Fruit fly (Drosophila melanogaster) whole organism, embryonic: ENCODE measurements around the gene CG33703.

ENCODE experiments used
- Ada2b ChIP-seq: fragments of 200-800 bp; sonication (Bioruptor generic); IDR thresholded peaks from 2 replicates; pipeline ENCODE4 v1.3.6; 2022; ENCODE audit warnings: missing biosample characterization, missing genetic modification characterization
- Atf3 ChIP-seq: fragments of 200-800 bp; sonication (Bioruptor generic); optimal IDR thresholded peaks from 3 replicates; lab custom pipeline; 2016; ENCODE audit warnings: missing biosample characterization, missing genetic modification characterization
- Bteb2 ChIP-seq: fragments of 200-800 bp; sonication (Bioruptor generic); optimal IDR thresholded peaks from 2 replicates; lab custom pipeline; 2016; ENCODE audit warnings: missing biosample characterization, missing genetic modification characterization
- C15 ChIP-seq: fragments of 200-800 bp; sonication (Bioruptor generic); IDR thresholded peaks from 3 replicates; pipeline ENCODE4 v1.3.6; 2022; ENCODE audit warnings: missing biosample characterization, missing genetic modification characterization
- CG12744 ChIP-seq: fragments of 200-800 bp; sonication (Bioruptor generic); optimal IDR thresholded peaks from 2 replicates; lab custom pipeline; 2016; ENCODE audit warnings: missing biosample characterization, missing genetic modification characterization
- CG12942 ChIP-seq: fragments of 200-800 bp; sonication (Bioruptor generic); optimal IDR thresholded peaks from 3 replicates; lab custom pipeline; 2016; ENCODE audit warnings: missing biosample characterization, missing genetic modification characterization
- CG14014 ChIP-seq: fragments of 200-800 bp; sonication (Bioruptor generic); IDR thresholded peaks from 2 replicates; pipeline ENCODE4 v1.3.6; 2022; ENCODE audit warnings: missing biosample characterization, missing genetic modification characterization
- CG14710 ChIP-seq: fragments of 200-800 bp; sonication (Bioruptor generic); optimal IDR thresholded peaks from 3 replicates; lab custom pipeline; 2019; ENCODE audit warnings: missing biosample characterization, mild to moderate bottlenecking, missing genetic modification characterization, moderate library complexity
- CG16813 ChIP-seq: fragments of 200-800 bp; sonication (Bioruptor generic); IDR thresholded peaks from 3 replicates; pipeline ENCODE4 v1.3.6; 2022; ENCODE audit warnings: missing biosample characterization, missing genetic modification characterization; ENCODE audit not compliant: partially characterized antibody
- CG2199 ChIP-seq: fragments of 200-800 bp; sonication (Bioruptor generic); IDR thresholded peaks from 3 replicates; pipeline ENCODE4 v1.3.6; 2022; ENCODE audit warnings: missing biosample characterization, missing genetic modification characterization
- CG2712 ChIP-seq: fragments of 200-800 bp; optimal IDR thresholded peaks from 3 replicates; lab custom pipeline; 2019; ENCODE audit warnings: missing biosample characterization, mild to moderate bottlenecking, missing genetic modification characterization, moderate library complexity
- CG3281 ChIP-seq: fragments of 200-800 bp; sonication (Bioruptor generic); optimal IDR thresholded peaks from 3 replicates; lab custom pipeline; 2017; ENCODE audit warnings: missing biosample characterization, mild to moderate bottlenecking, missing genetic modification characterization
- CG33213 ChIP-seq: fragments of 200-800 bp; sonication (Bioruptor generic); optimal IDR thresholded peaks from 3 replicates; lab custom pipeline; 2016; ENCODE audit warnings: missing biosample characterization, missing genetic modification characterization
- CG5953 ChIP-seq: fragments of 200-800 bp; sonication (Bioruptor generic); IDR thresholded peaks from 2 replicates; pipeline ENCODE4 v1.3.6; 2022; ENCODE audit warnings: missing biosample characterization, missing genetic modification characterization
- CG7745 ChIP-seq: fragments of 200-800 bp; sonication (Bioruptor generic); optimal IDR thresholded peaks from 2 replicates; lab custom pipeline; 2018; ENCODE audit warnings: missing biosample characterization, mild to moderate bottlenecking, missing genetic modification characterization, moderate library complexity
- CTCF ChIP-seq: fragments of 200-800 bp; sonication (Bioruptor generic); optimal IDR thresholded peaks from 2 replicates; lab custom pipeline; 2017; ENCODE audit warnings: missing biosample characterization, mild to moderate bottlenecking, missing genetic modification characterization, moderate library complexity
- Chrac-16 ChIP-seq: fragments of 200-800 bp; sonication (Bioruptor generic); optimal IDR thresholded peaks from 3 replicates; lab custom pipeline; 2016; ENCODE audit warnings: missing biosample characterization, missing genetic modification characterization
- CkIIα-i1 ChIP-seq: fragments of 200-800 bp; sonication (Bioruptor generic); IDR thresholded peaks from 2 replicates; pipeline ENCODE4 v1.3.6; 2022; ENCODE audit warnings: missing biosample characterization, missing genetic modification characterization
- Dek ChIP-seq: fragments of 200-800 bp; sonication (Bioruptor generic); optimal IDR thresholded peaks from 3 replicates; lab custom pipeline; 2019; ENCODE audit warnings: missing biosample characterization, mild to moderate bottlenecking, missing genetic modification characterization, moderate library complexity
- Dll ChIP-seq: fragments of 200-800 bp; sonication (Bioruptor generic); IDR thresholded peaks from 4 replicates; pipeline ENCODE4 v1.3.6; 2022; ENCODE audit warnings: missing biosample characterization, missing genetic modification characterization; ENCODE audit not compliant: partially characterized antibody
- Ets97D ChIP-seq: fragments of 200-800 bp; sonication (Bioruptor generic); optimal IDR thresholded peaks from 3 replicates; lab custom pipeline; 2016; ENCODE audit warnings: missing biosample characterization, missing genetic modification characterization
- Fer3 ChIP-seq: fragments of 200-800 bp; sonication (Bioruptor generic); optimal IDR thresholded peaks from 2 replicates; lab custom pipeline; 2018; ENCODE audit warnings: missing biosample characterization, mild to moderate bottlenecking, missing genetic modification characterization, moderate library complexity
- Mes4 ChIP-seq: fragments of 200-800 bp; sonication (Bioruptor generic); optimal IDR thresholded peaks from 2 replicates; lab custom pipeline; 2016; ENCODE audit warnings: missing biosample characterization, missing genetic modification characterization
- NFAT ChIP-seq: fragments of 200-800 bp; sonication (Bioruptor generic); IDR thresholded peaks from 2 replicates; pipeline ENCODE4 v1.3.6; 2022; ENCODE audit warnings: missing biosample characterization, missing genetic modification characterization
- Ptx1 ChIP-seq: fragments of 200-800 bp; sonication (Bioruptor generic); IDR thresholded peaks from 2 replicates; pipeline ENCODE4 v1.3.6; 2022; ENCODE audit warnings: missing biosample characterization, missing genetic modification characterization
- Side ChIP-seq: fragments of 200-800 bp; sonication (Bioruptor generic); optimal IDR thresholded peaks from 2 replicates; lab custom pipeline; 2016; ENCODE audit warnings: missing biosample characterization, missing genetic modification characterization
- Spps ChIP-seq: fragments of 200-800 bp; sonication (Bioruptor generic); optimal IDR thresholded peaks from 2 replicates; lab custom pipeline; 2018; ENCODE audit warnings: missing biosample characterization, mild to moderate bottlenecking, missing genetic modification characterization
- Sry-β ChIP-seq: fragments of 200-800 bp; sonication (Bioruptor generic); optimal IDR thresholded peaks from 2 replicates; lab custom pipeline; 2018; ENCODE audit warnings: missing biosample characterization, mild to moderate bottlenecking, missing genetic modification characterization, moderate library complexity
- Vsx1 ChIP-seq: fragments of 200-800 bp; sonication (Bioruptor generic); optimal IDR thresholded peaks from 2 replicates; lab custom pipeline; 2017; ENCODE audit warnings: missing biosample characterization, mild to moderate bottlenecking, missing genetic modification characterization, missing genetic modification reagents
- ap ChIP-seq: fragments of 200-800 bp; sonication (Bioruptor generic); IDR thresholded peaks from 2 replicates; pipeline ENCODE4 v1.3.6; 2022; ENCODE audit warnings: missing biosample characterization, missing genetic modification characterization
- ase ChIP-seq: fragments of 200-800 bp; sonication (Bioruptor generic); IDR thresholded peaks from 3 replicates; pipeline ENCODE4 v1.3.6; 2022; ENCODE audit warnings: missing biosample characterization, missing genetic modification characterization
- ato ChIP-seq: fragments of 200-800 bp; sonication (Bioruptor generic); IDR thresholded peaks from 2 replicates; pipeline ENCODE4 v1.3.6; 2022; ENCODE audit warnings: missing biosample characterization, missing genetic modification characterization; ENCODE audit not compliant: partially characterized antibody
- bbx ChIP-seq: fragments of 200-800 bp; sonication (Bioruptor generic); IDR thresholded peaks from 2 replicates; pipeline ENCODE4 v1.3.6; 2022; ENCODE audit warnings: missing biosample characterization, missing genetic modification characterization; ENCODE audit not compliant: partially characterized antibody
- bigmax ChIP-seq: fragments of 200-800 bp; sonication (Bioruptor generic); optimal IDR thresholded peaks from 2 replicates; lab custom pipeline; 2018; ENCODE audit warnings: missing biosample characterization, mild to moderate bottlenecking, missing genetic modification characterization
- crc ChIP-seq: fragments of 200-800 bp; sonication (Bioruptor generic); optimal IDR thresholded peaks from 2 replicates; lab custom pipeline; 2016; ENCODE audit warnings: missing biosample characterization, missing genetic modification characterization
- ems ChIP-seq: fragments of 200-800 bp; sonication (Bioruptor generic); optimal IDR thresholded peaks from 3 replicates; lab custom pipeline; 2016; ENCODE audit warnings: missing biosample characterization, missing genetic modification characterization
- en ChIP-seq: fragments of 200-800 bp; sonication (Bioruptor generic); optimal IDR thresholded peaks from 2 replicates; lab custom pipeline; 2016; ENCODE audit warnings: missing biosample characterization, missing genetic modification characterization
- fu2 ChIP-seq: fragments of 200-800 bp; sonication (Bioruptor generic); optimal IDR thresholded peaks from 2 replicates; lab custom pipeline; 2016; ENCODE audit warnings: missing biosample characterization, missing genetic modification characterization
- gcm ChIP-seq: fragments of 200-800 bp; sonication (Bioruptor generic); optimal IDR thresholded peaks from 2 replicates; lab custom pipeline; 2019; ENCODE audit warnings: missing biosample characterization, mild to moderate bottlenecking, missing genetic modification characterization, moderate library complexity
- mam ChIP-seq: fragments of 200-800 bp; sonication (Bioruptor generic); optimal IDR thresholded peaks from 3 replicates; lab custom pipeline; 2016; ENCODE audit warnings: missing biosample characterization, missing genetic modification characterization
- nerfin-1 ChIP-seq: fragments of 200-800 bp; sonication (Bioruptor generic); optimal IDR thresholded peaks from 3 replicates; lab custom pipeline; 2019; ENCODE audit warnings: missing biosample characterization, mild to moderate bottlenecking, missing genetic modification characterization, moderate library complexity
- pum ChIP-seq: fragments of 200-800 bp; sonication (Bioruptor generic); optimal IDR thresholded peaks from 2 replicates; lab custom pipeline; 2016; ENCODE audit warnings: missing biosample characterization, missing genetic modification characterization
- ranshi ChIP-seq: fragments of 200-800 bp; sonication (Bioruptor generic); IDR thresholded peaks from 2 replicates; pipeline ENCODE4 v1.3.6; 2022; ENCODE audit warnings: missing biosample characterization, missing genetic modification characterization
- salm ChIP-seq: fragments of 200-800 bp; sonication (Bioruptor generic); optimal IDR thresholded peaks from 2 replicates; lab custom pipeline; 2018; ENCODE audit warnings: missing biosample characterization, mild to moderate bottlenecking, missing genetic modification characterization
- stwl ChIP-seq: fragments of 200-800 bp; sonication (Bioruptor generic); optimal IDR thresholded peaks from 3 replicates; lab custom pipeline; 2018; ENCODE audit warnings: missing biosample characterization, mild to moderate bottlenecking, missing genetic modification characterization, moderate library complexity
- tll ChIP-seq, 2 experiments: fragments of 200-800 bp in 1 of 2; fragments of >200 bp in 1 of 2; sonication (Bioruptor generic) in 1 of 2; optimal IDR thresholded peaks; 2 replicates each; lab custom pipeline; 2017 to 2019; ENCODE audit warnings: missing biosample characterization in 2 of 2, missing genetic modification characterization in 2 of 2, mild to moderate bottlenecking in 1 of 2, moderate library complexity in 1 of 2
- toy ChIP-seq: fragments of 200-800 bp; sonication (Bioruptor generic); IDR thresholded peaks from 2 replicates; pipeline ENCODE4 v1.3.6; 2022; ENCODE audit warnings: missing biosample characterization, missing genetic modification characterization
- vfl ChIP-seq: fragments of 200-800 bp; sonication (Bioruptor generic); optimal IDR thresholded peaks from 2 replicates; lab custom pipeline; 2016; ENCODE audit warnings: missing biosample characterization, missing genetic modification characterization
- zen2 ChIP-seq: fragments of 200-800 bp; sonication (Bioruptor generic); IDR thresholded peaks from 3 replicates; pipeline ENCODE4 v1.3.6; 2022; ENCODE audit warnings: missing biosample characterization, missing genetic modification characterization; ENCODE audit not compliant: partially characterized antibody

The CG33703 gene

dm6 chr3L:9487586-9487985 is 24.9 kb downstream of the CG33703 start, which contains the start of gene pall (continued):
- TF ChIP-seq CG2712 (peak; percentile 36), ap (GFP tag; lab: Robert Waterston, UW) (no peak), Ets97D (GFP tag; lab: Kevin White, UChicago) (peak; percentile 38), C15 (GFP tag; lab: Robert Waterston, UW) (no peak), crc (GFP tag; lab: Kevin White, UChicago) (no peak), CG5953 (GFP tag; lab: Robert Waterston, UW) (no peak), Mes4 (GFP tag; lab: Kevin White, UChicago) (no peak), stwl (tag; lab: Kevin White, UChicago) (peak; percentile 79), CG16813 (GFP tag; lab: Robert Waterston, UW) (0 out of 3 replicates have a peak, but pooled peaks have one; percentile 16), Dll (GFP tag; lab: Robert Waterston, UW) (peak; percentile 43; the same call in 2 of the 4 replicates), en (GFP tag; lab: Kevin White, UChicago) (no peak)

dm6 chr3L:9476829-9477228 is 35.6 kb downstream of the CG33703 start, which contains the start of the genes Uch-L5 and Jarid2:
Gene Uch-L5, minus strand, starts transcription at chr3L:9476965.
Gene Jarid2, plus strand, starts transcription at chr3L:9477038.
- peak in 1 of 2 experiments; percentile 22 for TF ChIP-seq tll (GFP tag; optimal IDR thresholded peaks at IDR 0.05; lab: Kevin White, UChicago)
- peak; percentile 68 for TF ChIP-seq CG14710 (tag; lab: Kevin White, UChicago)
- TF ChIP-seq Vsx1 (GFP tag; lab: Kevin White, UChicago) = no peak
- TF ChIP-seq CG7745 (tag; lab: Kevin White, UChicago) = no peak
- TF ChIP-seq toy (GFP tag; lab: Robert Waterston, UW) = no peak
- peak; percentile 68 for TF ChIP-seq CG3281 (GFP tag; lab: Kevin White, UChicago)
- peak; percentile 53 for TF ChIP-seq bigmax (GFP tag; lab: Kevin White, UChicago)
- TF ChIP-seq Ada2b = no peak
- peak; percentile 56 for TF ChIP-seq fu2 (GFP tag; lab: Kevin White, UChicago)
- TF ChIP-seq Fer3 (tag; lab: Kevin White, UChicago) = no peak
- peak; percentile 58 for TF ChIP-seq Side
- peak; percentile 55 for TF ChIP-seq ems (GFP tag; lab: Kevin White, UChicago)
- TF ChIP-seq NFAT (GFP tag; lab: Robert Waterston, UW) = peak; percentile 69
- peak; percentile 31 for TF ChIP-seq Sry-β (GFP tag; lab: Kevin White, UChicago)
- 0 out of 3 replicates have a peak, but pooled peaks have one; percentile 11 for TF ChIP-seq ase (GFP tag; lab: Robert Waterston, UW)
- no peak for TF ChIP-seq CkIIα-i1
- TF ChIP-seq Chrac-16 = peak; percentile 32
- TF ChIP-seq Dek (tag; lab: Kevin White, UChicago) = no peak
- TF ChIP-seq zen2 (GFP tag; lab: Robert Waterston, UW) = no peak
- TF ChIP-seq Atf3 (GFP tag; lab: Kevin White, UChicago) = peak; percentile 21
- peak; percentile 42 for TF ChIP-seq pum
- no peak for TF ChIP-seq CG2199 (GFP tag; lab: Robert Waterston, UW)
- peak; percentile 11 for TF ChIP-seq CG12744 (GFP tag; lab: Kevin White, UChicago)
- TF ChIP-seq Bteb2 (GFP tag; lab: Kevin White, UChicago) = no peak
- TF ChIP-seq Ptx1 (GFP tag; lab: Robert Waterston, UW) = 0 out of 2 replicates have a peak, but pooled peaks have one; percentile 23
- TF ChIP-seq gcm (GFP tag; lab: Kevin White, UChicago) = peak; percentile 17
- TF ChIP-seq ranshi (GFP tag; lab: Robert Waterston, UW) = peak; percentile 37; the same call in 1 of the 2 replicates
- TF ChIP-seq mam (GFP tag; lab: Kevin White, UChicago) = peak; percentile 76
- TF ChIP-seq Spps (tag; lab: Kevin White, UChicago) = no peak
- no peak for TF ChIP-seq salm (tag; lab: Kevin White, UChicago)
- TF ChIP-seq nerfin-1 (tag; lab: Kevin White, UChicago) = peak; percentile 27
- TF ChIP-seq CTCF (GFP tag; lab: Kevin White, UChicago) = peak; percentile 59
- peak; percentile 63 for TF ChIP-seq vfl (GFP tag; lab: Kevin White, UChicago)
- no peak; the same call in 2 of the 3 replicates for TF ChIP-seq CG16813 (GFP tag; lab: Robert Waterston, UW)
- TF ChIP-seq bbx = 0 out of 2 replicates have a peak, but pooled peaks have one; percentile 19
- TF ChIP-seq CG14014 = no peak
- TF ChIP-seq CG12942 = peak; percentile 43
- 0 out of 2 replicates have a peak, but pooled peaks have one; percentile 32 for TF ChIP-seq ato (GFP tag; lab: Robert Waterston, UW)
- no peak for TF ChIP-seq CG33213 (GFP tag; lab: Kevin White, UChicago)
